Worm (Caenorhabditis elegans) whole organism, mixed stage, embryonic: ENCODE data around the gene srx-110.

Experiments
- cnd-1 ChIP-seq: fragments of 200-800 bp; sonication (Bioruptor generic); optimal IDR thresholded peaks from 2 replicates; lab custom pipeline; 2018; ENCODE audit warnings: mild to moderate bottlenecking, missing genetic modification characterization, missing compliant biosample characterization
- elt-1 ChIP-seq: sonication (generic microtip); optimal IDR thresholded peaks from 2 replicates; lab custom pipeline; 2017; ENCODE audit warnings: missing genetic modification characterization, mild to moderate bottlenecking, missing compliant biosample characterization, antibody characterized with exemption, moderate library complexity, borderline replicate concordance; ENCODE audit not compliant: insufficient read depth
- elt-3 ChIP-seq: fragments of 150-350 bp; optimal IDR thresholded peaks from 2 replicates; lab custom pipeline; 2014; ENCODE audit warnings: missing biosample characterization, missing genetic modification characterization
- lsy-2 ChIP-seq: fragments of 150-350 bp; optimal IDR thresholded peaks from 2 replicates; lab custom pipeline; 2014; ENCODE audit warnings: missing biosample characterization, missing genetic modification characterization
- nhr-12 ChIP-seq: fragments of 150-350 bp; optimal IDR thresholded peaks from 2 replicates; lab custom pipeline; 2014; ENCODE audit warnings: missing biosample characterization, missing genetic modification characterization
- pha-4 ChIP-seq: fragments of 150-350 bp; optimal IDR thresholded peaks from 2 replicates; lab custom pipeline; 2018; ENCODE audit warnings: missing biosample characterization, missing genetic modification reagents, missing genetic modification characterization
- unc-39 ChIP-seq: fragments of 150-350 bp; optimal IDR thresholded peaks from 2 replicates; lab custom pipeline; 2014; ENCODE audit warnings: missing biosample characterization, missing genetic modification characterization

DNA sequence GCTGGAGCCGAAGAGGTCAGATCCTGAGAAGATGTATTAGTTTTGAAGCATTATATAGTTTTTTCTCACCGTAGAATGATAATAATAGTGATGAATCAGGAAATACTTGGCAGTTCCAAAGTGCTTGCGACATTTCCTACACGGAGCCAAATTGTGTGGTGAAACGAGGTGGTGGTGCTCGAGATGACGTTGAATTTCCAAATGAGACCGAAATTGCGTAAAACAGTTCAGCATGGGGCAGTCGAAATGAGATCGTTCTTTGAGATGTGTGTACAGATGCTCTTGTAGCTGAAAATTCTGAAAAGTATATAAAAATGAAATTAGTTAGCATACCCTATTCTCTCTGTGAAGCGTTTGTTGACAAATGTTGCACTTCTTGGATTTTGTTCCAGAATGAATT, 18.6 kb downstream of the srx-110 start, which contains the start of gene C46E10.8:
- no peak for TF ChIP-seq elt-3 (tag; lab: Kevin White, UChicago)
- no peak for TF ChIP-seq nhr-12 (tag; lab: Kevin White, UChicago)
- TF ChIP-seq cnd-1 (tag; lab: Kevin White, UChicago): no peak
- no peak for TF ChIP-seq unc-39
- no peak for TF ChIP-seq elt-1 (tag; lab: Kevin White, UChicago)
- no peak for TF ChIP-seq lsy-2
- TF ChIP-seq pha-4 (tag; lab: Kevin White, UChicago): no peak
